Worm (Caenorhabditis elegans): ENCODE data around the gene sec-10.

DNA sequence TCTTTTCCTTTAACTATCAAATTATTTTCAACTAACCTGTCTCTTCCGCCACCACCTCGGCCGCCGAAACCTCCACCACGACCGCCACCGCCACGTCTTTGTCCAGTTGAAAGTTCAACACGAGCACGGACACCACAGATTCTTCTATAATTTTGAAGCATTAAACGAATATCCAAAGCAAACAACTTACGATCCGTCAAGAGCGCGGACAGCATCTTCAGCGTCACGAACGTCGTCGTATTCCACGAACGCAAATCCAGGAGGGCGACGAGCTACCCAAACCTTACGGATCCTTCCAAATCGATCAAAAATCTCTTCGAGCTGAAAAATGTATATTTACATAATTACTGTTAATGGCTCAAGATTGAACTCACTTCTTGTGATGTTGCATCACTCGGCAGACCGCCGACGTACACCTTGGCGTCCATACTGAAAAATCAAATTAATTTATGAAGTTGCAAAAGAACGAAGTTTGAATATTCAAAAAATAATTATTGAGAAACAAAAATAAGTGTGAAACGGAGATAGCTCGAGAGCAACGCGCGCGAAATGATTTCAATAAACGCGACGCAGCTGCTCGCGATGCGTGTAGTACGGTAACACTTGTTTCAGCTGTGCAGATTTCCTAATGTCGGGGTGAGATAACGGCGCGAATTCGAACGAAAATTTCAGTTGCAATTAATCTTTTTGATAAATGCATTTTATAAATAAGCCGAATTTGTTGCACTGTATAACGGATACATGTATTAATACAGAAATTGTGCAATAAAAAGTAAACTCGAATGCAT, 8.7 kb upstream of the sec-10 start, which contains the start of gene rsp-6:
- TF ChIP-seq him-1 (tag; optimal IDR thresholded peaks at IDR 0.05), result peak; percentile 29
- no peak for TF ChIP-seq dao-5 (tag; optimal IDR thresholded peaks at IDR 0.05)

Data from whole organism, L4/young adult.